Worm (Caenorhabditis elegans) whole organism, early embryonic: Measurements from ENCODE around the gene msp-50.

Source experiments
- B0310.2 ChIP-seq: sonication (generic microtip); optimal IDR thresholded peaks from 2 replicates; lab custom pipeline; 2016; ENCODE audit warnings: mild to moderate bottlenecking, missing genetic modification characterization, missing compliant biosample characterization
- F13C5.2 ChIP-seq: sonication (generic microtip); optimal IDR thresholded peaks from 2 replicates; lab custom pipeline; 2017; ENCODE audit warnings: mild to moderate bottlenecking, missing genetic modification characterization, inconsistent platforms, missing compliant biosample characterization
- ama-1 ChIP-seq: fragments of 150-350 bp; optimal IDR thresholded peaks from 2 replicates; lab custom pipeline; 2014
- ceh-36 ChIP-seq: sonication (generic microtip); optimal IDR thresholded peaks from 2 replicates; lab custom pipeline; 2016; ENCODE audit warnings: missing genetic modification characterization, inconsistent platforms, missing compliant biosample characterization
- ets-7 ChIP-seq: sonication (generic microtip); optimal IDR thresholded peaks from 2 replicates; lab custom pipeline; 2016; ENCODE audit warnings: missing genotype, missing genetic modification characterization, missing compliant biosample characterization
- flt-1 ChIP-seq: fragments of 200-800 bp; sonication (Bioruptor generic); IDR thresholded peaks from 2 replicates; pipeline ENCODE4 v1.3.6; 2022; ENCODE audit warnings: missing genetic modification characterization, missing compliant biosample characterization
- hmbx-1 ChIP-seq: sonication (generic microtip); optimal IDR thresholded peaks from 2 replicates; lab custom pipeline; 2016; ENCODE audit warnings: mild to moderate bottlenecking, missing genetic modification characterization, missing compliant biosample characterization
- hmg-4 ChIP-seq: fragments of 200-800 bp; sonication (Bioruptor generic); optimal IDR thresholded peaks from 2 replicates; lab custom pipeline; 2018; ENCODE audit warnings: mild to moderate bottlenecking, missing genetic modification characterization, missing compliant biosample characterization
- hnd-1 ChIP-seq: sonication (generic microtip); optimal IDR thresholded peaks from 2 replicates; lab custom pipeline; 2016; ENCODE audit warnings: missing genetic modification characterization, missing compliant biosample characterization
- scrt-1 ChIP-seq: fragments of 200-800 bp; sonication (Bioruptor generic); IDR thresholded peaks from 2 replicates; pipeline ENCODE4 v1.3.6; 2022; ENCODE audit warnings: missing genetic modification characterization, missing compliant biosample characterization
- sea-1 ChIP-seq: fragments of 200-800 bp; sonication (Bioruptor generic); conservative IDR thresholded peaks from 2 replicates; pipeline ENCODE4 v1.3.6; 2022; ENCODE audit warnings: missing genetic modification characterization, missing compliant biosample characterization
- tbx-11 ChIP-seq: fragments of 200-800 bp; sonication (Bioruptor generic); IDR thresholded peaks from 2 replicates; pipeline ENCODE4 v1.3.6; 2022; ENCODE audit warnings: missing genetic modification characterization, missing compliant biosample characterization
- tbx-37 ChIP-seq: fragments of 200-800 bp; sonication (Bioruptor generic); conservative IDR thresholded peaks from 2 replicates; pipeline ENCODE4 v1.3.6; 2022; ENCODE audit warnings: missing genetic modification reagents, missing genetic modification characterization, missing compliant biosample characterization
- tra-4 ChIP-seq: sonication (generic microtip); optimal IDR thresholded peaks from 2 replicates; lab custom pipeline; 2017; ENCODE audit warnings: missing genetic modification characterization, missing compliant biosample characterization

ce11 chrII:5184661-5185545 lies 14.7 kb upstream of the msp-50 start:
- TF ChIP-seq ceh-36: no peak
- no peak for TF ChIP-seq hmbx-1 (tag; lab: Kevin White, UChicago)
- TF ChIP-seq hmg-4: no peak
- TF ChIP-seq tbx-11: no peak
- TF ChIP-seq ama-1 (lab: Kevin White, UChicago): no peak
- no peak for TF ChIP-seq flt-1
- no peak for TF ChIP-seq tra-4
- TF ChIP-seq tbx-37: no peak
- no peak for TF ChIP-seq B0310.2 (tag; lab: Kevin White, UChicago)
- TF ChIP-seq hnd-1 (tag; lab: Kevin White, UChicago): no peak
- no peak for TF ChIP-seq F13C5.2 (tag; lab: Kevin White, UChicago)
- TF ChIP-seq ets-7 (tag; lab: Kevin White, UChicago): no peak
- TF ChIP-seq scrt-1: no peak
- TF ChIP-seq sea-1 (GFP tag; lab: Robert Waterston, UW): no peak
